Fruit fly (Drosophila melanogaster) whole organism, adult: ENCODE results near the gene RhoGAP71E.

Experiments
- CG11617 ChIP-seq: fragments of 200-800 bp; sonication (Bioruptor generic); optimal IDR thresholded peaks from 2 replicates; lab custom pipeline; 2017; ENCODE audit warnings: mild to moderate bottlenecking, missing biosample characterization, missing genetic modification reagents, missing genetic modification characterization
- CG14711 ChIP-seq: fragments of 200-800 bp; sonication (Bioruptor generic); optimal IDR thresholded peaks from 2 replicates; lab custom pipeline; 2018; ENCODE audit warnings: missing biosample characterization, mild to moderate bottlenecking, missing genetic modification characterization, moderate library complexity
- CG1620 ChIP-seq: fragments of 200-800 bp; sonication (Bioruptor generic); optimal IDR thresholded peaks from 2 replicates; lab custom pipeline; 2016; ENCODE audit warnings: missing biosample characterization, missing genetic modification characterization
- CG5204 ChIP-seq: fragments of 200-800 bp; sonication (Bioruptor generic); optimal IDR thresholded peaks from 2 replicates; lab custom pipeline; 2016; ENCODE audit warnings: missing biosample characterization, missing genetic modification characterization
- CG7045 ChIP-seq: fragments of 200-800 bp; sonication (Bioruptor generic); optimal IDR thresholded peaks from 2 replicates; lab custom pipeline; 2017; ENCODE audit warnings: missing biosample characterization, mild to moderate bottlenecking, missing genetic modification characterization
- Crg-1 ChIP-seq: fragments of 200-800 bp; sonication (Bioruptor generic); optimal IDR thresholded peaks from 2 replicates; lab custom pipeline; 2016; ENCODE audit warnings: missing biosample characterization, missing genetic modification characterization
- Hr96 ChIP-seq: fragments of 200-800 bp; sonication (Bioruptor generic); optimal IDR thresholded peaks from 2 replicates; lab custom pipeline; 2016; ENCODE audit warnings: missing biosample characterization, missing genetic modification characterization
- bab1 ChIP-seq: fragments of 200-800 bp; sonication (Bioruptor generic); optimal IDR thresholded peaks from 3 replicates; lab custom pipeline; 2019; ENCODE audit warnings: missing biosample characterization, mild to moderate bottlenecking, missing genetic modification characterization, moderate library complexity
- cnc ChIP-seq, 2 experiments: fragments of >200 bp; optimal IDR thresholded peaks; 2 replicates each; lab custom pipeline; 2017
- kay ChIP-seq: fragments of 200-800 bp; sonication (Bioruptor generic); peaks from one replicate; lab custom pipeline; 2016; ENCODE audit warnings: missing biosample characterization, missing genetic modification characterization, borderline replicate concordance
- ovo ChIP-seq: fragments of 200-800 bp; sonication (Bioruptor generic); optimal IDR thresholded peaks from 2 replicates; lab custom pipeline; 2016; ENCODE audit warnings: missing biosample characterization, missing genetic modification characterization
- pad ChIP-seq: fragments of 200-800 bp; sonication (Bioruptor generic); optimal IDR thresholded peaks from 3 replicates; lab custom pipeline; 2017; ENCODE audit warnings: missing biosample characterization, missing genetic modification characterization, mild to moderate bottlenecking, moderate library complexity, missing genetic modification reagents
- tj ChIP-seq: fragments of 200-800 bp; sonication (Bioruptor generic); optimal IDR thresholded peaks from 3 replicates; lab custom pipeline; 2017; ENCODE audit warnings: missing biosample characterization, mild to moderate bottlenecking, missing genetic modification characterization, moderate library complexity
- toe ChIP-seq: fragments of 200-800 bp; sonication (Bioruptor generic); optimal IDR thresholded peaks from 2 replicates; lab custom pipeline; 2016; ENCODE audit warnings: missing biosample characterization, missing genetic modification characterization

- TF ChIP-seq CG14711 (tag; lab: Kevin White, UChicago), result no peak
- no peak for TF ChIP-seq pad (GFP tag; lab: Kevin White, UChicago)
- TF ChIP-seq CG11617 (GFP tag; lab: Kevin White, UChicago), result no peak
- TF ChIP-seq ovo (GFP tag; lab: Kevin White, UChicago), result no peak
- no peak for TF ChIP-seq Hr96 (GFP tag; lab: Kevin White, UChicago)
- no peak for TF ChIP-seq CG1620 (GFP tag; lab: Kevin White, UChicago)
- TF ChIP-seq bab1, result no peak
- TF ChIP-seq cnc (optimal IDR thresholded peaks at IDR 0.05; lab: Kevin White, UChicago), result no peak
- no peak for TF ChIP-seq kay (GFP tag; lab: Kevin White, UChicago)
- no peak for TF ChIP-seq toe (GFP tag; lab: Kevin White, UChicago)
- TF ChIP-seq CG7045, result no peak
- TF ChIP-seq tj, result no peak
- no peak for TF ChIP-seq Crg-1 (GFP tag; lab: Kevin White, UChicago)
- TF ChIP-seq CG5204 (GFP tag; lab: Kevin White, UChicago), result no peak
Observed at dm6 chr3L:15657290-15657689, 68.6 kb downstream of the RhoGAP71E start, which contains the start of the genes Eig71Ef and Eig71Eg.
